Fruit fly (Drosophila melanogaster) S2 (cell line): ENCODE measurements around the gene Mocs1.

Experiments used
- CG8478 ChIP-seq: fragments of >200 bp; optimal IDR thresholded peaks from 2 replicates; lab custom pipeline; 2018
- CTCF ChIP-seq, 2 experiments: fragments of >200 bp; optimal IDR thresholded peaks; 2 replicates each; lab custom pipeline; 2018

Gene Mocs1

DNA sequence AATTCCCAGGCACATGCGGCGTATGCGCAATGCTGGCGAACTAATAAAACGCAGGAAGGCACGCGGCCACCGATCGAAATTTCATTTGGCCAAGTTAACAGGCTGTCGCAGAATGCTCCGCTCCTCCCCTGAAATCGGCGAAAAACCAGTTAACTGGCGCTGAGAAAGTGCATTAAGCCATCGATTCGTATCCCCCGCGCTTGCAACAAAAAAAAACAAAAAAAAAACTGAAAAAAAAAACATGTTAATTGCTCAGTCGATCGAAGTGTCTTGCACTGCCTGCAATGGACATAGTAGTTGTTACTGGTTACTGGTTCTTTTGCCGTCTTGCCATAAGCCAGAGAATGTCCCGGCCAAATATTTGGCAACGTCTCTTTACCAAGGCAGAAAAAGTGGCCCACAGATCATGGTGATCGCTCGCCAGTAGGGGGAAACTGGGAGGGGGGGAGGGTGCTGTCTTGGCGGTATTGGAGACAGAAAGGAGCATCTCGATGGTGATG lies 17.5 kb upstream of the Mocs1 start:
- TF ChIP-seq CTCF (optimal IDR thresholded peaks at IDR 0.05; lab: Kevin White, UChicago), result no peak
- TF ChIP-seq CG8478 (lab: Kevin White, UChicago), result no peak

- TF ChIP-seq CG8478 (lab: Kevin White, UChicago) (no peak), CTCF (optimal IDR thresholded peaks at IDR 0.05; lab: Kevin White, UChicago) (no peak)
These were observed 16.5 kb upstream of the Mocs1 start, which contains the start of gene CG7888 for dm6 chr3L:11053843-11054242. Gene CG7888 (plus strand): TSS chr3L:11054035.

dm6 chr3L:11061200-11061599 lies 9.1 kb upstream of the Mocs1 start, which contains the start of the genes CG6321 and Blos2:
Gene CG6321 (minus strand): TSS chr3L:11061224.
Gene Blos2 (plus strand): TSS chr3L:11061571.
- TF ChIP-seq CTCF (optimal IDR thresholded peaks at IDR 0.05; lab: Kevin White, UChicago) (no peak), CG8478 (lab: Kevin White, UChicago) (no peak)

- no peak for TF ChIP-seq CG8478 (lab: Kevin White, UChicago)
- TF ChIP-seq CTCF (optimal IDR thresholded peaks at IDR 0.05; lab: Kevin White, UChicago), result no peak
These were observed 7.9 kb upstream of the Mocs1 start, which contains the start of gene CG32069 for dm6 chr3L:11062441-11062840. Gene CG32069 (minus strand): TSS chr3L:11062614.

DNA sequence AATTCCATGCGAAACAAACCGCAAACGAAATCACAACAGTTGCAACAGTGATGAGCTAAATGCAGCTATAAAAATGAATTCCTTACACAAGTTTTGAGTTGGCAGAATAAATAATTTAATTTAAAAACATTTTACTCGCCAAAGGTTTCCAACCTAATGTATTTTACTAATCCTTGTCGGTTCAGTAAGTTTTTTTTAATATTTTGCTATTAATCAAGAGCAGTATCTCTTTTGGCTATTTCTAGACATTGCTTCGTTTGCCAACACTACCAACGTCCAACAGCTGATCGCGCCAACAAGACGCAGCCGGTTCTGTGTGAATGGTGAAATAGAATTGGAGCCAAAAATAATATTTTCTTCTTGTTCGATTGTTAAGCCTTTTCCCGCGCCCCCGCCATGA lies 5.6 kb upstream of the Mocs1 start, which contains the start of the genes CG32075, CG45101 and SuUR:
TSS of gene CG32075 (minus strand) at position 253 of the 400 bp plus-strand sequence.
TSS of gene CG45101 (plus strand) at position 303 of the 400 bp plus-strand sequence.
TSS of gene SuUR (plus strand) at position 303 of the 400 bp plus-strand sequence.
- no peak for TF ChIP-seq CTCF (optimal IDR thresholded peaks at IDR 0.05; lab: Kevin White, UChicago)
- TF ChIP-seq CG8478 (lab: Kevin White, UChicago), result no peak

- TF ChIP-seq CTCF (optimal IDR thresholded peaks at IDR 0.05; lab: Kevin White, UChicago), result no peak
- TF ChIP-seq CG8478 (lab: Kevin White, UChicago), result no peak
These were observed 4.5 kb upstream of the Mocs1 start for dm6 chr3L:11065850-11066249.

dm6 chr3L:11069764-11070163 lies 562 bp upstream of the Mocs1 start, which contains the start of gene CG6310:
Gene CG6310 (minus strand): TSS chr3L:11069864.
- TF ChIP-seq CTCF (optimal IDR thresholded peaks at IDR 0.05; lab: Kevin White, UChicago) (no peak), CG8478 (lab: Kevin White, UChicago) (no peak)

DNA sequence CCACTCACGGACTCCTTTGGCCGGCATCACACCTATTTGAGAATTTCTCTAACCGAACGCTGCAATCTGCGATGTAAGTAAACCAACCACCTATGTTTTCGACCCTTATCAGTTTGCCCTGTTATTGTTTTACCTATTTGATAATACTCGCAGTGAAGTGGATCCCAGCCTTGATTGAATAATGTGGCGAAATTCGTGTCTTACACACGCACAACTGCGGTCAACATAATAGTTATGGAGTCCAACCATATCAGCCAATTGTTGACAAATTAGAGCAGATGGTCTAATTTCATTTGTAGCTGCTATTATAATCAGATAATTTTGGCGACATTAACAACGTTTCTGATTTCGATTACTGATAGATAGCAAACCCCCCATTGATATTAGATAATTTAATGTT lies 731 bp downstream of the Mocs1 start:
- no peak for TF ChIP-seq CG8478 (lab: Kevin White, UChicago)
- TF ChIP-seq CTCF (optimal IDR thresholded peaks at IDR 0.05; lab: Kevin White, UChicago), result no peak

- no peak for TF ChIP-seq CG8478 (lab: Kevin White, UChicago)
- TF ChIP-seq CTCF (optimal IDR thresholded peaks at IDR 0.05; lab: Kevin White, UChicago), result no peak
These were observed 3.9 kb downstream of the Mocs1 start, which contains the start of the genes Pfdn2 and Noc1 for dm6 chr3L:11074043-11074853. Gene Pfdn2 (minus strand): TSS chr3L:11074388. Gene Noc1 (plus strand): TSS chr3L:11074769.

DNA sequence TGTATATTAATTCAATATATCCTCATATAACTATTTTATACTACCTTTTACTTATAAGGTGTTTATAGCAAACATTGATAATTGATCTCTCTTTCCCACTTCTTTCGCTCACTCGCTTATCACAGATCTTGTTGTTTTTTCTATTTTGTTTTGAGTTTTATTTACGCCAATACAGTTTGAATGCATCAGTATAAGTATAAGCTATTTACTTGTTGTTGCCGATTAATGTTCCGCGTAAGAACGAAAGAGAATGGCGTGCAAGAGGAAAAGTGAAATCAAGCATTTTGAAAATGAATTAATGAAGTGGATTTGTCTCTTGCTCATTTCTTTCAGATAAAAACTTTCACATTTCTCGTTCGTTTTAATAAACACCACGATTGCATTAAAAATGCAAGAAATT lies 13.3 kb downstream of the Mocs1 start:
- TF ChIP-seq CTCF (optimal IDR thresholded peaks at IDR 0.05; lab: Kevin White, UChicago) (no peak), CG8478 (lab: Kevin White, UChicago) (no peak)

dm6 chr3L:11084557-11085231 lies 14.4 kb downstream of the Mocs1 start:
- TF ChIP-seq CTCF (optimal IDR thresholded peaks at IDR 0.05; lab: Kevin White, UChicago) (no peak), CG8478 (lab: Kevin White, UChicago) (no peak)

dm6 chr3L:11085810-11086209 lies 15.5 kb downstream of the Mocs1 start:
- TF ChIP-seq CG8478 (lab: Kevin White, UChicago) (no peak), CTCF (optimal IDR thresholded peaks at IDR 0.05; lab: Kevin White, UChicago) (no peak)

DNA sequence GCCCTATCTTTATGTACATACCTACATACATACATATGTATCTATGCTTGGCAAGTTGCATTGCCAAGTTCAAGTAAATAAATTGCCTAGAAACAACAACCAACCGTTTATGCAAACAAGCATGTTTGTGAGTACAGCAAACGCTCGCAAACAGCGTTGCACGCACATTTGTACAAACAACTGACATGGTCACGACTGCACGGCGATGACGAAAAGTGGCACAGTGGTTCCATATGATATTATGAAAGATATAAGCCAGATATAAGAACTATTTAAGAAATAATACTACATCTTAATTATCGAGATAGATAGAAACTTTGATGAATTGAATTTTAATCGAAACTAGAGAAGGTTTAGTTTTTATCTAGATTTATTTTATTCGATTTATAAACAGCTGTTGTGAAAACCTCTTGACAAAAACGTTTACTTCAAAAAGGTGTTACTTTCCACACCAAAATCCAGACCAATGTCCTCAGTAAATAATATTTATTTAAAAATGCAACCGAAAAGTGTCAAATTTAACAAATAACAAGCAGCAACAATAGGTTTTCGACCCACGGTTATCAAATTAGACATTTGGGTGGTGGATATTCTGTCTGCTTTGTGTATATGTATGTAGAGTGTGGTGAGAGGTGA lies 19.6 kb downstream of the Mocs1 start:
- no peak for TF ChIP-seq CTCF (optimal IDR thresholded peaks at IDR 0.05; lab: Kevin White, UChicago)
- TF ChIP-seq CG8478 (lab: Kevin White, UChicago), result no peak
